Worm (Caenorhabditis elegans) whole organism, young adult: ENCODE measurements around the gene F55G1.6.

Source experiments
- B0035.1 ChIP-seq: sonication (generic microtip); optimal IDR thresholded peaks from 2 replicates; lab custom pipeline; 2016; ENCODE audit warnings: missing genetic modification characterization, mild to moderate bottlenecking, missing compliant biosample characterization, missing genotype, missing genetic modification reagents
- C06A6.2 ChIP-seq: fragments of 200-800 bp; sonication (Bioruptor generic); conservative IDR thresholded peaks from 2 replicates; pipeline ENCODE4 v1.3.6; 2022; ENCODE audit warnings: missing genetic modification characterization, missing compliant biosample characterization
- F49E8.2 ChIP-seq: sonication (generic microtip); optimal IDR thresholded peaks from 3 replicates; lab custom pipeline; 2017; ENCODE audit warnings: missing genetic modification characterization, mild to moderate bottlenecking, missing compliant biosample characterization, antibody characterized with exemption, moderate library complexity; ENCODE audit not compliant: insufficient read depth
- F55B11.4 ChIP-seq: sonication (generic microtip); optimal IDR thresholded peaks from 2 replicates; lab custom pipeline; 2016; ENCODE audit warnings: missing compliant biosample characterization, missing genetic modification characterization, borderline replicate concordance; ENCODE audit not compliant: insufficient read depth
- F57C9.4 ChIP-seq: sonication (generic microtip); optimal IDR thresholded peaks from 2 replicates; lab custom pipeline; 2017; ENCODE audit warnings: mild to moderate bottlenecking, missing genetic modification characterization, missing compliant biosample characterization
- K11D2.4 ChIP-seq: fragments of 200-800 bp; sonication (Bioruptor generic); IDR thresholded peaks from 2 replicates; pipeline ENCODE4 v1.3.6; 2022; ENCODE audit warnings: missing genetic modification reagents, missing genetic modification characterization, missing compliant biosample characterization
- T26A5.8 ChIP-seq: sonication (generic microtip); optimal IDR thresholded peaks from 2 replicates; lab custom pipeline; 2016; ENCODE audit warnings: missing genetic modification characterization, missing compliant biosample characterization
- Y95B8A.8 ChIP-seq: fragments of 200-800 bp; sonication (Bioruptor generic); IDR thresholded peaks from 2 replicates; pipeline ENCODE4 v1.3.6; 2022; ENCODE audit warnings: missing genetic modification reagents, missing genetic modification characterization, missing compliant biosample characterization
- akir-1 ChIP-seq: fragments of 200-800 bp; sonication (Bioruptor generic); optimal IDR thresholded peaks from 2 replicates; lab custom pipeline; 2018; ENCODE audit warnings: mild to moderate bottlenecking, missing genetic modification characterization, moderate library complexity, missing compliant biosample characterization
- aptf-3 ChIP-seq: fragments of 200-800 bp; sonication (Bioruptor generic); IDR thresholded peaks from 2 replicates; pipeline ENCODE4 v1.3.6; 2022; ENCODE audit warnings: missing genetic modification characterization, missing compliant biosample characterization
- atf-7 ChIP-seq: sonication (generic microtip); optimal IDR thresholded peaks from 2 replicates; lab custom pipeline; 2017; ENCODE audit warnings: mild to moderate bottlenecking, missing genetic modification characterization, missing compliant biosample characterization
- attf-3 ChIP-seq: fragments of 200-800 bp; sonication (Bioruptor generic); conservative IDR thresholded peaks from 2 replicates; pipeline ENCODE4 v1.3.6; 2022; ENCODE audit warnings: missing genetic modification reagents, missing genetic modification characterization, missing compliant biosample characterization
- attf-5 ChIP-seq: fragments of 200-800 bp; sonication (Bioruptor generic); optimal IDR thresholded peaks from 2 replicates; lab custom pipeline; 2018; ENCODE audit warnings: mild to moderate bottlenecking, missing genetic modification characterization, missing compliant biosample characterization
- cebp-1 ChIP-seq, 2 experiments: fragments of 200-800 bp in 1 of 2; sonication (Bioruptor generic) in 1 of 2; sonication (generic microtip) in 1 of 2; IDR thresholded peaks in 1 of 2; optimal IDR thresholded peaks in 1 of 2; 2 replicates each; pipeline versions ENCODE4 v1.3.6 to Lab custom; 2017 to 2022; ENCODE audit warnings: missing compliant biosample characterization in 2 of 2, missing genetic modification characterization in 2 of 2, mild to moderate bottlenecking in 1 of 2, missing genetic modification reagents in 1 of 2, moderate library complexity in 1 of 2
- ceh-79 ChIP-seq: sonication (generic microtip); optimal IDR thresholded peaks from 2 replicates; lab custom pipeline; 2017; ENCODE audit warnings: mild to moderate bottlenecking, missing genetic modification characterization, missing compliant biosample characterization
- chd-7 ChIP-seq: sonication (generic microtip); optimal IDR thresholded peaks from 2 replicates; lab custom pipeline; 2016; ENCODE audit warnings: mild to moderate bottlenecking, missing genetic modification characterization, moderate library complexity, missing compliant biosample characterization
- efl-1 ChIP-seq: fragments of 150-350 bp; optimal IDR thresholded peaks from 2 replicates; lab custom pipeline; 2014; ENCODE audit warnings: missing biosample characterization, missing genetic modification reagents, missing genetic modification characterization
- egl-18 ChIP-seq: fragments of 200-800 bp; sonication (Bioruptor generic); IDR thresholded peaks from 2 replicates; pipeline ENCODE4 v1.3.6; 2022; ENCODE audit warnings: missing genetic modification reagents, missing genetic modification characterization, missing compliant biosample characterization
- egl-44 ChIP-seq: fragments of 200-800 bp; sonication (Bioruptor generic); IDR thresholded peaks from 2 replicates; pipeline ENCODE4 v1.3.6; 2022; ENCODE audit warnings: missing genetic modification reagents, missing genetic modification characterization, missing compliant biosample characterization
- fkh-3 ChIP-seq: sonication (generic microtip); optimal IDR thresholded peaks from 2 replicates; lab custom pipeline; 2016; ENCODE audit warnings: mild to moderate bottlenecking, missing genetic modification characterization, missing compliant biosample characterization
- gei-17 ChIP-seq: fragments of 200-800 bp; sonication (Bioruptor generic); optimal IDR thresholded peaks from 2 replicates; lab custom pipeline; 2018; ENCODE audit warnings: mild to moderate bottlenecking, missing genetic modification characterization, missing compliant biosample characterization
- hmg-1.2 ChIP-seq: fragments of 200-800 bp; sonication (Bioruptor generic); IDR thresholded peaks from 2 replicates; pipeline ENCODE4 v1.3.6; 2022; ENCODE audit warnings: missing genetic modification reagents, missing genetic modification characterization, missing compliant biosample characterization
- lag-1 ChIP-seq: fragments of 200-800 bp; sonication (Bioruptor generic); IDR thresholded peaks from 2 replicates; pipeline ENCODE4 v1.3.6; 2022; ENCODE audit warnings: missing genetic modification reagents, missing genetic modification characterization, missing compliant biosample characterization
- let-526 ChIP-seq: fragments of 200-800 bp; sonication (Bioruptor generic); IDR thresholded peaks from 2 replicates; pipeline ENCODE4 v1.3.6; 2022; ENCODE audit warnings: missing genetic modification reagents, missing genetic modification characterization, missing compliant biosample characterization
- lin-35 ChIP-seq, 3 experiments: fragments of 150-350 bp in 2 of 3; sonication (generic microtip) in 1 of 3; optimal IDR thresholded peaks; 2 replicates each; lab custom pipeline; 2014 to 2018; ENCODE audit warnings: missing biosample characterization in 3 of 3, missing genetic modification characterization in 3 of 3, missing genetic modification reagents in 3 of 3
- lsl-1 ChIP-seq: fragments of 200-800 bp; sonication (Bioruptor generic); optimal IDR thresholded peaks from 2 replicates; lab custom pipeline; 2018; ENCODE audit warnings: mild to moderate bottlenecking, missing genetic modification characterization, moderate library complexity, missing compliant biosample characterization
- madf-8 ChIP-seq: fragments of 200-800 bp; sonication (Bioruptor generic); conservative IDR thresholded peaks from 2 replicates; pipeline ENCODE4 v1.3.6; 2022; ENCODE audit warnings: missing genetic modification reagents, missing genetic modification characterization, missing compliant biosample characterization
- mel-28 ChIP-seq: sonication (generic microtip); optimal IDR thresholded peaks from 2 replicates; lab custom pipeline; 2016; ENCODE audit warnings: borderline replicate concordance, mild to moderate bottlenecking, missing genetic modification characterization, missing compliant biosample characterization
- nfya-2 ChIP-seq: fragments of 200-800 bp; sonication (Bioruptor generic); IDR thresholded peaks from 2 replicates; pipeline ENCODE4 v1.3.6; 2022; ENCODE audit warnings: missing genetic modification reagents, missing genetic modification characterization, missing compliant biosample characterization
- nfyb-1 ChIP-seq: fragments of 200-800 bp; sonication (Bioruptor generic); IDR thresholded peaks from 2 replicates; pipeline ENCODE4 v1.3.6; 2022; ENCODE audit warnings: missing genetic modification reagents, missing genetic modification characterization, missing compliant biosample characterization
- nhr-27 ChIP-seq: fragments of 200-800 bp; sonication (Bioruptor generic); optimal IDR thresholded peaks from 2 replicates; lab custom pipeline; 2018; ENCODE audit warnings: mild to moderate bottlenecking, missing genetic modification characterization, moderate library complexity, missing compliant biosample characterization
- nhr-80 ChIP-seq: sonication (generic microtip); optimal IDR thresholded peaks from 2 replicates; lab custom pipeline; 2016; ENCODE audit warnings: missing genetic modification characterization, missing compliant biosample characterization
- pbrm-1 ChIP-seq: fragments of 200-800 bp; sonication (Bioruptor generic); IDR thresholded peaks from 2 replicates; pipeline ENCODE4 v1.3.6; 2022; ENCODE audit warnings: missing genetic modification reagents, missing genetic modification characterization, missing compliant biosample characterization
- pha-4 ChIP-seq: fragments of 150-350 bp; sonication (generic microtip); optimal IDR thresholded peaks from 2 replicates; lab custom pipeline; 2014; ENCODE audit warnings: missing biosample characterization, missing genetic modification reagents, missing genetic modification characterization
- sdz-38 ChIP-seq: sonication (generic microtip); optimal IDR thresholded peaks from 2 replicates; lab custom pipeline; 2016; ENCODE audit warnings: missing genotype, missing genetic modification characterization, missing compliant biosample characterization
- snpc-1.3 ChIP-seq: sonication (generic microtip); optimal IDR thresholded peaks from 2 replicates; lab custom pipeline; 2017; ENCODE audit warnings: missing genetic modification characterization, mild to moderate bottlenecking, missing compliant biosample characterization, antibody characterized with exemption, moderate library complexity, missing genotype, missing genetic modification reagents; ENCODE audit not compliant: insufficient read depth
- snpc-3.4 ChIP-seq: sonication (generic microtip); optimal IDR thresholded peaks from 2 replicates; lab custom pipeline; 2017; ENCODE audit warnings: missing genetic modification characterization, mild to moderate bottlenecking, missing compliant biosample characterization, antibody characterized with exemption, moderate library complexity, missing genotype, missing genetic modification reagents
- somi-1 ChIP-seq: fragments of 200-800 bp; sonication (Bioruptor generic); optimal IDR thresholded peaks from 2 replicates; lab custom pipeline; 2018; ENCODE audit warnings: mild to moderate bottlenecking, missing genetic modification characterization, missing compliant biosample characterization
- tbp1 ChIP-seq: fragments of 200-800 bp; sonication (Bioruptor generic); optimal IDR thresholded peaks from 2 replicates; lab custom pipeline; 2018; ENCODE audit warnings: mild to moderate bottlenecking, missing genetic modification characterization, missing compliant biosample characterization
- tlf-1 ChIP-seq: fragments of 200-800 bp; sonication (Bioruptor generic); optimal IDR thresholded peaks from 2 replicates; lab custom pipeline; 2018; ENCODE audit warnings: mild to moderate bottlenecking, missing genetic modification characterization, missing compliant biosample characterization
- xnd-1 ChIP-seq: sonication (generic microtip); optimal IDR thresholded peaks from 2 replicates; lab custom pipeline; 2016; ENCODE audit warnings: missing genotype, missing genetic modification reagents, missing genetic modification characterization, missing compliant biosample characterization

The F55G1.6 gene

ce11 chrIV:7510829-7511228, 37.5 kb downstream of the F55G1.6 start:
- no peak for TF ChIP-seq cebp-1 (GFP tag; IDR thresholded peaks at IDR 0.05; lab: Robert Waterston, UW)
- no peak for TF ChIP-seq cebp-1 (tag; optimal IDR thresholded peaks at IDR 0.05; lab: Kevin White, UChicago)
- TF ChIP-seq nfyb-1 (GFP tag; lab: Robert Waterston, UW): peak; percentile 97
- TF ChIP-seq mel-28 (tag; lab: Kevin White, UChicago): no peak
- no peak for TF ChIP-seq somi-1 (GFP tag; lab: Kevin White, UChicago)
- TF ChIP-seq lsl-1 (GFP tag; lab: Kevin White, UChicago): no peak
- no peak for TF ChIP-seq fkh-3 (tag; lab: Kevin White, UChicago)
- peak; percentile 18 for TF ChIP-seq efl-1 (GFP tag; lab: Kevin White, UChicago)
- no peak for TF ChIP-seq C06A6.2 (GFP tag; lab: Robert Waterston, UW)
- TF ChIP-seq lin-35 (GFP tag; optimal IDR thresholded peaks at IDR 0.05; lab: Kevin White, UChicago): no peak
- TF ChIP-seq F57C9.4 (tag; lab: Kevin White, UChicago): no peak
- no peak for TF ChIP-seq xnd-1 (tag; lab: Kevin White, UChicago)
- no peak for TF ChIP-seq atf-7 (tag; lab: Kevin White, UChicago)
- TF ChIP-seq snpc-1.3 (tag; lab: Kevin White, UChicago): peak; percentile 4
- TF ChIP-seq nfya-2 (GFP tag; lab: Robert Waterston, UW): 0 out of 2 replicates have a peak, but pooled peaks have one; percentile 80
- TF ChIP-seq tlf-1: no peak
- no peak for TF ChIP-seq K11D2.4
- no peak for TF ChIP-seq hmg-1.2 (GFP tag; lab: Robert Waterston, UW)
- TF ChIP-seq nhr-27 (tag; lab: Kevin White, UChicago): no peak
- no peak for TF ChIP-seq egl-18 (GFP tag; lab: Robert Waterston, UW)
- TF ChIP-seq nhr-80: no peak
- no peak for TF ChIP-seq chd-7
- no peak for TF ChIP-seq lag-1 (GFP tag; lab: Robert Waterston, UW)
- TF ChIP-seq gei-17: no peak
- no peak for TF ChIP-seq aptf-3
- no peak for TF ChIP-seq pha-4 (tag; lab: Kevin White, UChicago)
- TF ChIP-seq F49E8.2 (tag; lab: Kevin White, UChicago): no peak
- TF ChIP-seq snpc-3.4: peak; percentile 14
- no peak for TF ChIP-seq akir-1
- TF ChIP-seq tbp1 (GFP tag; lab: Kevin White, UChicago): no peak

DNA sequence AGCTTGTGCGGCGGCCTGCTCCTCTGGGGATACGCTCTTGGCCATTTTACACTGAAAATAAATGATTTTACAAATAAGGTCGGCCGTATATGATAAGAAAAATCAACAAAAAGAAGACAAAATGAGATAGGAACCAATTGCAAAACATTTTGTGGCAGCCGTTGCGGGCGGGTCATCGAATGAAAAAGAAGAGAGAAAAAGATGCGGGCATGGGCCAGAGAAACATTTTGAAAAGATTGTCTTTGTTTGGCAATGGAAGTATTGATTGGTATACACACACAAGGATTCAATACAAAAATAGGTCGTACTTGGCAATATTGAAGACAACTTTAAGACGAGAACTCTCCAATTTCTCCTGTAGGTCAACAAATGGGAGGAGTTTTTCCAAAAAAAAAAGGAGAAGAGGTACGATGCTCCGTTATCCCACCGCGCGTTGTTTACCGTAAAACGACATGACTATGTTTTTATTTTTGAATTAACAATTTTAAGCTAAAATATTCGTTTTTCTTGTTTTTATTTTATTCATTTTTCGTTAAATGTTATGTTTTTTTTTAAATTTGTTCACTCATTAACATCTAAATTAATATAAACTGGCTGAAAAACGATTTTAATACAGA, 39.4 kb downstream of the F55G1.6 start, which contains the start of the genes plc-4 and R05G6.4:
Gene plc-4 (minus strand): TSS at position 51 of the 617 bp plus-strand sequence.
Gene R05G6.4 (plus strand): TSS at position 617 of the 617 bp plus-strand sequence.
- no peak for TF ChIP-seq pbrm-1 (GFP tag; lab: Robert Waterston, UW)
- TF ChIP-seq madf-8 (GFP tag; lab: Robert Waterston, UW): no peak
- TF ChIP-seq egl-44: no peak
- TF ChIP-seq attf-3 (GFP tag; lab: Robert Waterston, UW): peak; percentile 94
- no peak for TF ChIP-seq ceh-79 (tag; lab: Kevin White, UChicago)
- no peak for TF ChIP-seq T26A5.8
- no peak for TF ChIP-seq B0035.1 (tag; lab: Kevin White, UChicago)
- TF ChIP-seq Y95B8A.8 (GFP tag; lab: Robert Waterston, UW): no peak
- TF ChIP-seq let-526 (GFP tag; lab: Robert Waterston, UW): no peak
- TF ChIP-seq attf-5 (GFP tag; lab: Kevin White, UChicago): peak; percentile 7
- no peak for TF ChIP-seq F55B11.4 (tag; lab: Kevin White, UChicago)
- no peak for TF ChIP-seq sdz-38 (tag; lab: Kevin White, UChicago)
